Worm (Caenorhabditis elegans) whole organism, L3 larva: ENCODE measurements around the gene lin-7.

Experiments used
- R02D3.7 ChIP-seq: fragments of 150-350 bp; optimal IDR thresholded peaks from 2 replicates; lab custom pipeline; 2014; ENCODE audit warnings: missing biosample characterization, missing genetic modification characterization
- ZK546.5 ChIP-seq: sonication (generic microtip); optimal IDR thresholded peaks from 2 replicates; lab custom pipeline; 2017; ENCODE audit warnings: missing biosample characterization, missing genetic modification characterization
- aly-2 ChIP-seq: fragments of 150-350 bp; optimal IDR thresholded peaks from 2 replicates; lab custom pipeline; 2014; ENCODE audit warnings: missing biosample characterization, missing genetic modification characterization
- ama-1 ChIP-seq: fragments of 150-350 bp; optimal IDR thresholded peaks from 2 replicates; lab custom pipeline; 2018
- ceh-16 ChIP-seq: sonication (generic microtip); optimal IDR thresholded peaks from 2 replicates; lab custom pipeline; 2017; ENCODE audit warnings: missing biosample characterization, missing genetic modification characterization
- ceh-28 ChIP-seq: fragments of 150-350 bp; optimal IDR thresholded peaks from 2 replicates; lab custom pipeline; 2014; ENCODE audit warnings: missing biosample characterization, missing genetic modification reagents, missing genetic modification characterization
- ceh-82 ChIP-seq: fragments of 150-350 bp; optimal IDR thresholded peaks from 2 replicates; lab custom pipeline; 2014; ENCODE audit warnings: missing biosample characterization, missing genetic modification characterization
- ceh-9 ChIP-seq: sonication (generic microtip); optimal IDR thresholded peaks from 2 replicates; lab custom pipeline; 2018; ENCODE audit warnings: missing biosample characterization, missing genetic modification characterization
- daf-12 ChIP-seq: fragments of 150-350 bp; optimal IDR thresholded peaks from 2 replicates; lab custom pipeline; 2014; ENCODE audit warnings: missing biosample characterization, missing genetic modification reagents, missing genetic modification characterization
- egl-27 ChIP-seq: sonication (generic microtip); optimal IDR thresholded peaks from 4 replicates; lab custom pipeline; 2017; ENCODE audit warnings: missing biosample characterization, missing genetic modification reagents, missing genetic modification characterization
- egl-5 ChIP-seq: fragments of 150-350 bp; optimal IDR thresholded peaks from 2 replicates; lab custom pipeline; 2017; ENCODE audit warnings: missing biosample characterization, missing genetic modification reagents, missing genetic modification characterization, inconsistent platforms
- elt-1 ChIP-seq: fragments of 150-350 bp; optimal IDR thresholded peaks from 2 replicates; lab custom pipeline; 2014; ENCODE audit warnings: missing biosample characterization, missing genetic modification characterization
- elt-2 ChIP-seq: sonication (generic microtip); optimal IDR thresholded peaks from 2 replicates; lab custom pipeline; 2016; ENCODE audit warnings: missing genetic modification reagents, mild to moderate bottlenecking, missing genetic modification characterization, missing compliant biosample characterization
- elt-3 ChIP-seq, 3 experiments: fragments of 150-350 bp in 1 of 3; sonication (generic microtip) in 2 of 3; optimal IDR thresholded peaks; 2 replicates in 2 of 3; 4 replicates in 1 of 3; lab custom pipeline; 2014 to 2017; ENCODE audit warnings: missing biosample characterization in 3 of 3, missing genetic modification characterization in 3 of 3
- eor-1 ChIP-seq, 2 experiments: fragments of 150-350 bp; optimal IDR thresholded peaks; 2 replicates each; lab custom pipeline; 2014 to 2018; ENCODE audit warnings: missing biosample characterization in 2 of 2, missing genetic modification characterization in 2 of 2
- fkh-10 ChIP-seq: sonication (generic microtip); optimal IDR thresholded peaks from 2 replicates; lab custom pipeline; 2017; ENCODE audit warnings: missing biosample characterization, missing genetic modification reagents, missing genetic modification characterization
- fkh-2 ChIP-seq: fragments of 150-350 bp; optimal IDR thresholded peaks from 2 replicates; lab custom pipeline; 2014; ENCODE audit warnings: missing biosample characterization, missing genetic modification reagents, missing genetic modification characterization
- fos-1 ChIP-seq: fragments of 150-350 bp; optimal IDR thresholded peaks from 2 replicates; lab custom pipeline; 2014; ENCODE audit warnings: missing biosample characterization, missing genetic modification characterization
- hmg-11 ChIP-seq: sonication (generic microtip); optimal IDR thresholded peaks from 2 replicates; lab custom pipeline; 2016; ENCODE audit warnings: missing genetic modification characterization, missing compliant biosample characterization
- jun-1 ChIP-seq: fragments of 150-350 bp; optimal IDR thresholded peaks from 2 replicates; lab custom pipeline; 2014; ENCODE audit warnings: missing biosample characterization, missing genetic modification reagents, missing genetic modification characterization
- lin-15B ChIP-seq: fragments of 150-350 bp; optimal IDR thresholded peaks from 2 replicates; lab custom pipeline; 2014; ENCODE audit warnings: missing biosample characterization, missing genetic modification characterization
- lin-39 ChIP-seq: fragments of 150-350 bp; optimal IDR thresholded peaks from 2 replicates; lab custom pipeline; 2018; ENCODE audit warnings: missing biosample characterization, missing genetic modification reagents, missing genetic modification characterization
- lsy-12 ChIP-seq: sonication (generic microtip); optimal IDR thresholded peaks from 2 replicates; lab custom pipeline; 2016; ENCODE audit warnings: mild to moderate bottlenecking, missing genetic modification characterization, missing compliant biosample characterization
- mdl-1 ChIP-seq: fragments of 150-350 bp; optimal IDR thresholded peaks from 2 replicates; lab custom pipeline; 2014; ENCODE audit warnings: missing biosample characterization, missing genetic modification characterization
- mml-1 ChIP-seq: fragments of 150-350 bp; sonication (generic microtip); optimal IDR thresholded peaks from 3 replicates; lab custom pipeline; 2014; ENCODE audit warnings: missing biosample characterization, missing genetic modification characterization
- nfya-1 ChIP-seq: sonication (generic microtip); optimal IDR thresholded peaks from 2 replicates; lab custom pipeline; 2017; ENCODE audit warnings: missing genetic modification characterization, mild to moderate bottlenecking, missing compliant biosample characterization, antibody characterized with exemption, moderate library complexity; ENCODE audit not compliant: insufficient read depth
- nhr-11 ChIP-seq: fragments of 150-350 bp; optimal IDR thresholded peaks from 2 replicates; lab custom pipeline; 2014; ENCODE audit warnings: missing biosample characterization, missing genetic modification characterization
- nhr-12 ChIP-seq: fragments of 150-350 bp; optimal IDR thresholded peaks from 2 replicates; lab custom pipeline; 2014; ENCODE audit warnings: missing biosample characterization, missing genetic modification characterization
- nhr-23 ChIP-seq: fragments of 150-350 bp; optimal IDR thresholded peaks from 2 replicates; lab custom pipeline; 2014; ENCODE audit warnings: missing biosample characterization, missing genetic modification reagents, missing genetic modification characterization
- nhr-237 ChIP-seq: fragments of 150-350 bp; optimal IDR thresholded peaks from 2 replicates; lab custom pipeline; 2014; ENCODE audit warnings: missing biosample characterization, missing genetic modification characterization
- nhr-25 ChIP-seq: sonication (generic microtip); optimal IDR thresholded peaks from 2 replicates; lab custom pipeline; 2017; ENCODE audit warnings: missing biosample characterization, missing genetic modification characterization
- nhr-28 ChIP-seq: fragments of 150-350 bp; optimal IDR thresholded peaks from 2 replicates; lab custom pipeline; 2014; ENCODE audit warnings: missing biosample characterization, missing genetic modification characterization
- nhr-43 ChIP-seq: sonication (generic microtip); optimal IDR thresholded peaks from 2 replicates; lab custom pipeline; 2016; ENCODE audit warnings: mild to moderate bottlenecking, missing genetic modification characterization, missing compliant biosample characterization; ENCODE audit not compliant: poor library complexity, severe bottlenecking
- nhr-67 ChIP-seq: fragments of 150-350 bp; optimal IDR thresholded peaks from 2 replicates; lab custom pipeline; 2014; ENCODE audit warnings: missing biosample characterization, missing genetic modification characterization
- nhr-76 ChIP-seq: fragments of 150-350 bp; sonication (generic microtip); optimal IDR thresholded peaks from 5 replicates; lab custom pipeline; 2014; ENCODE audit warnings: missing biosample characterization, missing genetic modification characterization
- nhr-77 ChIP-seq: fragments of 150-350 bp; optimal IDR thresholded peaks from 2 replicates; lab custom pipeline; 2014; ENCODE audit warnings: missing biosample characterization, missing genetic modification characterization
- pha-4 ChIP-seq: fragments of 150-350 bp; optimal IDR thresholded peaks from 2 replicates; lab custom pipeline; 2014; ENCODE audit warnings: missing biosample characterization, missing genetic modification reagents, missing genetic modification characterization
- pqm-1 ChIP-seq: fragments of 150-350 bp; optimal IDR thresholded peaks from 2 replicates; lab custom pipeline; 2017; ENCODE audit warnings: missing biosample characterization, missing genetic modification characterization, inconsistent platforms
- sea-2 ChIP-seq: fragments of 150-350 bp; sonication (generic microtip); optimal IDR thresholded peaks from 4 replicates; lab custom pipeline; 2014; ENCODE audit warnings: missing biosample characterization, missing genetic modification reagents, missing genetic modification characterization
- skn-1 ChIP-seq: fragments of 150-350 bp; optimal IDR thresholded peaks from 2 replicates; lab custom pipeline; 2014; ENCODE audit warnings: missing biosample characterization, missing genetic modification characterization
- snpc-4 ChIP-seq: fragments of 150-350 bp; optimal IDR thresholded peaks from 2 replicates; lab custom pipeline; 2014; ENCODE audit warnings: missing biosample characterization, missing genetic modification characterization
- tbx-2 ChIP-seq: sonication (generic microtip); optimal IDR thresholded peaks from 2 replicates; lab custom pipeline; 2016; ENCODE audit warnings: mild to moderate bottlenecking, missing genetic modification characterization, missing compliant biosample characterization
- unc-39 ChIP-seq: sonication (generic microtip); optimal IDR thresholded peaks from 4 replicates; lab custom pipeline; 2017; ENCODE audit warnings: missing biosample characterization, missing genetic modification characterization
- unc-62 ChIP-seq: fragments of 150-350 bp; sonication (generic microtip); optimal IDR thresholded peaks from 4 replicates; lab custom pipeline; 2014; ENCODE audit warnings: missing biosample characterization, missing genetic modification reagents, missing genetic modification characterization
- zag-1 ChIP-seq: fragments of 150-350 bp; optimal IDR thresholded peaks from 2 replicates; lab custom pipeline; 2014; ENCODE audit warnings: missing biosample characterization, missing genetic modification characterization
- ztf-11 ChIP-seq: fragments of 150-350 bp; optimal IDR thresholded peaks from 2 replicates; lab custom pipeline; 2014; ENCODE audit warnings: missing biosample characterization, missing genetic modification characterization
- ztf-4 ChIP-seq: fragments of 150-350 bp; optimal IDR thresholded peaks from 2 replicates; lab custom pipeline; 2014; ENCODE audit warnings: missing biosample characterization, missing genetic modification characterization

lin-7 gene

ce11 chrII:14349356-14349923 is at the start of gene lin-7, which contains the start of the genes Y54G11A.17 and elof-1:
TSS of gene lin-7 (minus strand) at chrII:14349406.
TSS of gene Y54G11A.17 (minus strand) at chrII:14349406.
TSS of gene elof-1 (plus strand) at chrII:14349738.
- TF ChIP-seq ceh-16: no peak
- no peak for TF ChIP-seq nhr-11
- TF ChIP-seq pqm-1 (tag; lab: Kevin White, UChicago): peak; percentile 80
- TF ChIP-seq mdl-1 (tag; lab: Kevin White, UChicago): no peak
- no peak for TF ChIP-seq unc-62 (GFP tag; lab: Kevin White, UChicago)
- TF ChIP-seq nhr-23 (tag; lab: Kevin White, UChicago): peak; percentile 88
- TF ChIP-seq nhr-12 (tag; lab: Kevin White, UChicago): no peak
- peak; percentile 98 for TF ChIP-seq lin-39 (tag; lab: Kevin White, UChicago)
- no peak for TF ChIP-seq ceh-82 (tag; lab: Kevin White, UChicago)
- TF ChIP-seq tbx-2 (tag; lab: Kevin White, UChicago): peak; percentile 23
- TF ChIP-seq egl-27 (tag; lab: Kevin White, UChicago): no peak
- TF ChIP-seq fkh-2 (tag; lab: Kevin White, UChicago): no peak
- peak; percentile 9 for TF ChIP-seq nhr-76 (tag; lab: Kevin White, UChicago)
- TF ChIP-seq ceh-9: no peak
- peak; percentile 92 for TF ChIP-seq hmg-11 (tag; lab: Kevin White, UChicago)
- TF ChIP-seq pha-4: peak; percentile 95
- peak; percentile 51 for TF ChIP-seq nhr-43 (tag; lab: Kevin White, UChicago)
- TF ChIP-seq fos-1 (tag; lab: Kevin White, UChicago): no peak
- peak; percentile 68 for TF ChIP-seq jun-1
- peak; percentile 32 for TF ChIP-seq R02D3.7
- no peak for TF ChIP-seq daf-12 (tag; lab: Kevin White, UChicago)
- TF ChIP-seq egl-5 (tag; lab: Kevin White, UChicago): peak; percentile 97
- TF ChIP-seq ZK546.5 (tag; lab: Kevin White, UChicago): peak; percentile 85
- peak; percentile 31 for TF ChIP-seq ceh-28
- no peak for TF ChIP-seq elt-3 (tag; optimal IDR thresholded peaks at IDR 0.05; lab: Kevin White, UChicago)
- TF ChIP-seq nhr-67 (tag; lab: Kevin White, UChicago): peak; percentile 21
- TF ChIP-seq aly-2 (tag; lab: Kevin White, UChicago): no peak
- TF ChIP-seq elt-2 (tag; lab: Kevin White, UChicago): peak; percentile 46
- TF ChIP-seq nhr-28: no peak
- TF ChIP-seq ztf-11 (tag; lab: Kevin White, UChicago): no peak
- TF ChIP-seq eor-1 (tag; optimal IDR thresholded peaks at IDR 0.05; lab: Kevin White, UChicago): no peak
- peak; percentile 99 for TF ChIP-seq nfya-1 (tag; lab: Kevin White, UChicago)
- TF ChIP-seq zag-1 (tag; lab: Kevin White, UChicago): no peak
- TF ChIP-seq lsy-12 (tag; lab: Kevin White, UChicago): peak; percentile 78
- peak; percentile 91 for TF ChIP-seq snpc-4 (tag; lab: Kevin White, UChicago)
- no peak for TF ChIP-seq elt-1 (tag; lab: Kevin White, UChicago)
- peak; percentile 77 for TF ChIP-seq skn-1 (tag; lab: Kevin White, UChicago)
- no peak for TF ChIP-seq sea-2 (GFP tag; lab: Kevin White, UChicago)
- peak; percentile 81 for TF ChIP-seq nhr-25 (tag; lab: Kevin White, UChicago)
- no peak for TF ChIP-seq ztf-4 (tag; lab: Kevin White, UChicago)
- peak; percentile 55 for TF ChIP-seq nhr-77 (tag; lab: Kevin White, UChicago)
- TF ChIP-seq ama-1: peak; percentile 92
- TF ChIP-seq fkh-10: peak; percentile 63
- TF ChIP-seq lin-15B (tag; lab: Kevin White, UChicago): peak; percentile 92
- no peak for TF ChIP-seq mml-1 (tag; lab: Kevin White, UChicago)
- TF ChIP-seq nhr-237 (tag; lab: Kevin White, UChicago): no peak
- no peak for TF ChIP-seq unc-39 (tag; lab: Kevin White, UChicago)
